Worm (Caenorhabditis elegans) whole organism, L4 larva: Measurements from ENCODE around the gene Y2H9A.4.

Experiments
- arid-1 ChIP-seq: fragments of 200-800 bp; sonication (Bioruptor generic); conservative IDR thresholded peaks from 2 replicates; pipeline ENCODE4 v1.3.6; 2022; ENCODE audit warnings: missing genetic modification reagents, missing genetic modification characterization, missing compliant biosample characterization
- lin-13 ChIP-seq: fragments of 150-350 bp; optimal IDR thresholded peaks from 2 replicates; lab custom pipeline; 2014; ENCODE audit warnings: missing biosample characterization, missing genetic modification reagents, missing genetic modification characterization
- pqm-1 ChIP-seq: sonication (generic microtip); optimal IDR thresholded peaks from 2 replicates; lab custom pipeline; 2017; ENCODE audit warnings: missing biosample characterization, missing genetic modification characterization
- zag-1 ChIP-seq: fragments of 150-350 bp; optimal IDR thresholded peaks from 2 replicates; lab custom pipeline; 2014; ENCODE audit warnings: missing biosample characterization, missing genetic modification characterization

DNA sequence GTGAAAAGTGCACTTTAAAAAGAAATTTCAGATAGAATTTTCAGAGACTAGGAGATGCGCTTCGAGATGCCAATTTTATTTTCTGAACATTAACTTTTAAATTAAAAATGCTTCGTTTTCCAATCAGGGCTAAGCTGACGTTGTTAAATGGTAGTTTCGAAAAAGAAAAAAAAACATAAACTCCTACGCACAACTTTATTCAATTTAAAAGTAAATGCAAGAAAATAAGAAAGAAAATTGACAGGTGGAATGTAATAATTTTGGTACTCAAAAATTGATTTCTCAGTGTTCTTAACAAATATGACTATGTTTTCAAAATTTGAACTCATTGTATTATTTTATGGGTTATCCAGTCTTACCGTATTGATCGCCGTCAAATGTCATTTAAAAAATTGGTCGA, 7.6 kb downstream of the Y2H9A.4 start, which contains the start of gene lurp-2:
- TF ChIP-seq pqm-1 (tag; lab: Kevin White, UChicago): no peak
- TF ChIP-seq arid-1 (GFP tag; lab: Robert Waterston, UW): no peak
- TF ChIP-seq lin-13: no peak
- TF ChIP-seq zag-1 (tag; lab: Kevin White, UChicago): no peak
